Fruit fly (Drosophila melanogaster) whole organism, embryonic: ENCODE measurements around the gene CG12992.

Source experiments
- ATbp ChIP-seq: fragments of 200-800 bp; sonication (Bioruptor generic); optimal IDR thresholded peaks from 2 replicates; lab custom pipeline; 2017; ENCODE audit warnings: missing biosample characterization, mild to moderate bottlenecking, missing genetic modification characterization, missing genetic modification reagents
- Asciz ChIP-seq: fragments of 200-800 bp; sonication (Bioruptor generic); optimal IDR thresholded peaks from 2 replicates; lab custom pipeline; 2017; ENCODE audit warnings: missing biosample characterization, mild to moderate bottlenecking, missing genetic modification characterization, missing genetic modification reagents
- CG10366 ChIP-seq: fragments of 200-800 bp; sonication (Bioruptor generic); IDR thresholded peaks from 2 replicates; pipeline ENCODE4 v1.3.6; 2022; ENCODE audit warnings: missing biosample characterization, missing genetic modification characterization
- CG11247 ChIP-seq: fragments of 200-800 bp; sonication (Bioruptor generic); IDR thresholded peaks from 2 replicates; pipeline ENCODE4 v1.3.6; 2022; ENCODE audit warnings: missing biosample characterization, missing genetic modification characterization
- CG12219 ChIP-seq: fragments of 200-800 bp; sonication (Bioruptor generic); optimal IDR thresholded peaks from 3 replicates; lab custom pipeline; 2018; ENCODE audit warnings: missing biosample characterization, mild to moderate bottlenecking, missing genetic modification characterization
- CG12942 ChIP-seq: fragments of 200-800 bp; sonication (Bioruptor generic); optimal IDR thresholded peaks from 3 replicates; lab custom pipeline; 2016; ENCODE audit warnings: missing biosample characterization, missing genetic modification characterization
- CG14710 ChIP-seq: fragments of 200-800 bp; sonication (Bioruptor generic); optimal IDR thresholded peaks from 3 replicates; lab custom pipeline; 2019; ENCODE audit warnings: missing biosample characterization, mild to moderate bottlenecking, missing genetic modification characterization, moderate library complexity
- CG16813 ChIP-seq: fragments of 200-800 bp; sonication (Bioruptor generic); IDR thresholded peaks from 3 replicates; pipeline ENCODE4 v1.3.6; 2022; ENCODE audit warnings: missing biosample characterization, missing genetic modification characterization; ENCODE audit not compliant: partially characterized antibody
- CG18011 ChIP-seq: fragments of 200-800 bp; sonication (Bioruptor generic); optimal IDR thresholded peaks from 2 replicates; lab custom pipeline; 2017; ENCODE audit warnings: missing biosample characterization, missing genetic modification characterization, mild to moderate bottlenecking, moderate library complexity, missing genotype
- CG1832 ChIP-seq: fragments of 200-800 bp; sonication (Bioruptor generic); optimal IDR thresholded peaks from 2 replicates; lab custom pipeline; 2017; ENCODE audit warnings: missing biosample characterization, mild to moderate bottlenecking, missing genetic modification characterization, inconsistent platforms
- CG2116 ChIP-seq: fragments of 200-800 bp; sonication (Bioruptor generic); optimal IDR thresholded peaks from 3 replicates; lab custom pipeline; 2018; ENCODE audit warnings: missing biosample characterization, mild to moderate bottlenecking, missing genetic modification characterization
- CG2120 ChIP-seq: fragments of 200-800 bp; sonication (Bioruptor generic); optimal IDR thresholded peaks from 3 replicates; lab custom pipeline; 2016; ENCODE audit warnings: missing biosample characterization, missing genetic modification characterization
- CG34376 ChIP-seq: fragments of 200-800 bp; sonication (Bioruptor generic); optimal IDR thresholded peaks from 2 replicates; lab custom pipeline; 2018; ENCODE audit warnings: missing biosample characterization, mild to moderate bottlenecking, missing genetic modification characterization
- CG3838 ChIP-seq: fragments of 200-800 bp; sonication (Bioruptor generic); optimal IDR thresholded peaks from 3 replicates; lab custom pipeline; 2016; ENCODE audit warnings: missing biosample characterization, missing genetic modification characterization
- CG4424 ChIP-seq: fragments of 200-800 bp; sonication (Bioruptor generic); optimal IDR thresholded peaks from 3 replicates; lab custom pipeline; 2016; ENCODE audit warnings: missing biosample characterization, missing genetic modification characterization
- CG6765 ChIP-seq: fragments of 200-800 bp; sonication (Bioruptor generic); optimal IDR thresholded peaks from 3 replicates; lab custom pipeline; 2017; ENCODE audit warnings: missing biosample characterization, mild to moderate bottlenecking, missing genetic modification characterization
- CG6791 ChIP-seq: fragments of 200-800 bp; sonication (Bioruptor generic); IDR thresholded peaks from 3 replicates; pipeline ENCODE4 v1.3.6; 2022; ENCODE audit warnings: missing biosample characterization, missing genetic modification characterization; ENCODE audit not compliant: partially characterized antibody
- CG6813 ChIP-seq: fragments of 200-800 bp; sonication (Bioruptor generic); optimal IDR thresholded peaks from 2 replicates; lab custom pipeline; 2017; ENCODE audit warnings: missing biosample characterization, missing genetic modification characterization, mild to moderate bottlenecking, moderate library complexity, missing genetic modification reagents
- CG7556 ChIP-seq: fragments of 200-800 bp; sonication (Bioruptor generic); optimal IDR thresholded peaks from 2 replicates; lab custom pipeline; 2017; ENCODE audit warnings: missing biosample characterization, mild to moderate bottlenecking, missing genetic modification characterization
- CG7786 ChIP-seq: fragments of 200-800 bp; sonication (Bioruptor generic); optimal IDR thresholded peaks from 2 replicates; lab custom pipeline; 2016; ENCODE audit warnings: missing biosample characterization, missing genetic modification characterization
- CG9215 ChIP-seq: fragments of 200-800 bp; sonication (Bioruptor generic); IDR thresholded peaks from 2 replicates; pipeline ENCODE4 v1.3.6; 2022; ENCODE audit warnings: missing biosample characterization, missing genetic modification characterization
- CG9876 ChIP-seq: fragments of 200-800 bp; sonication (Bioruptor generic); optimal IDR thresholded peaks from 2 replicates; lab custom pipeline; 2016; ENCODE audit warnings: missing biosample characterization, missing genetic modification characterization
- D ChIP-seq, 2 experiments: fragments of 200-800 bp in 1 of 2; fragments of >200 bp in 1 of 2; sonication (Bioruptor generic) in 1 of 2; optimal IDR thresholded peaks; 2 replicates in 1 of 2; 3 replicates in 1 of 2; lab custom pipeline; 2017; ENCODE audit warnings: mild to moderate bottlenecking in 1 of 2, missing biosample characterization in 1 of 2, missing genetic modification characterization in 1 of 2, missing genetic modification reagents in 1 of 2
- Nf-YC ChIP-seq: fragments of 200-800 bp; optimal IDR thresholded peaks from 3 replicates; lab custom pipeline; 2019; ENCODE audit warnings: missing biosample characterization, mild to moderate bottlenecking, missing genetic modification characterization, moderate library complexity
- Optix ChIP-seq: fragments of 200-800 bp; sonication (Bioruptor generic); IDR thresholded peaks from 3 replicates; pipeline ENCODE4 v1.3.6; 2022; ENCODE audit warnings: missing biosample characterization, missing genetic modification characterization
- bcd ChIP-seq: fragments of 200-800 bp; sonication (Bioruptor generic); optimal IDR thresholded peaks from 2 replicates; lab custom pipeline; 2017; ENCODE audit warnings: missing biosample characterization, mild to moderate bottlenecking, missing genetic modification characterization
- cg ChIP-seq: fragments of 200-800 bp; sonication (Bioruptor generic); optimal IDR thresholded peaks from 3 replicates; lab custom pipeline; 2019; ENCODE audit warnings: missing biosample characterization, mild to moderate bottlenecking, missing genetic modification characterization, moderate library complexity
- crc ChIP-seq: fragments of 200-800 bp; sonication (Bioruptor generic); optimal IDR thresholded peaks from 2 replicates; lab custom pipeline; 2016; ENCODE audit warnings: missing biosample characterization, missing genetic modification characterization
- emc ChIP-seq: fragments of 200-800 bp; sonication (Bioruptor generic); optimal IDR thresholded peaks from 2 replicates; lab custom pipeline; 2016; ENCODE audit warnings: missing biosample characterization, missing genetic modification characterization
- en ChIP-seq: fragments of 200-800 bp; sonication (Bioruptor generic); optimal IDR thresholded peaks from 2 replicates; lab custom pipeline; 2016; ENCODE audit warnings: missing biosample characterization, missing genetic modification characterization
- eve ChIP-seq, 2 experiments: fragments of >200 bp; optimal IDR thresholded peaks; 2 replicates each; lab custom pipeline; 2017; ENCODE audit warnings: missing biosample characterization in 2 of 2, missing genetic modification characterization in 2 of 2
- fd102C ChIP-seq: fragments of 200-800 bp; sonication (Bioruptor generic); optimal IDR thresholded peaks from 2 replicates; lab custom pipeline; 2018; ENCODE audit warnings: missing biosample characterization, mild to moderate bottlenecking, missing genetic modification characterization, moderate library complexity
- fd3F ChIP-seq: fragments of 200-800 bp; sonication (Bioruptor generic); optimal IDR thresholded peaks from 2 replicates; lab custom pipeline; 2018; ENCODE audit warnings: missing biosample characterization, mild to moderate bottlenecking, missing genetic modification characterization, moderate library complexity
- fd96Cb ChIP-seq: fragments of 200-800 bp; sonication (Bioruptor generic); optimal IDR thresholded peaks from 2 replicates; lab custom pipeline; 2018; ENCODE audit warnings: missing biosample characterization, mild to moderate bottlenecking, missing genetic modification characterization, moderate library complexity
- ftz-f1 ChIP-seq: fragments of 200-800 bp; sonication (Bioruptor generic); optimal IDR thresholded peaks from 2 replicates; lab custom pipeline; 2016; ENCODE audit warnings: missing biosample characterization, missing genetic modification characterization
- grn ChIP-seq: fragments of 200-800 bp; sonication (Bioruptor generic); optimal IDR thresholded peaks from 3 replicates; lab custom pipeline; 2017; ENCODE audit warnings: missing biosample characterization, missing genetic modification characterization
- klu ChIP-seq: fragments of 200-800 bp; sonication (Bioruptor generic); IDR thresholded peaks from 2 replicates; pipeline ENCODE4 v1.3.6; 2022; ENCODE audit warnings: missing biosample characterization, missing genetic modification characterization
- lbe ChIP-seq: fragments of 200-800 bp; sonication (Bioruptor generic); optimal IDR thresholded peaks from 2 replicates; lab custom pipeline; 2016; ENCODE audit warnings: missing biosample characterization, mild to moderate bottlenecking, missing genetic modification characterization
- nerfin-1 ChIP-seq: fragments of 200-800 bp; sonication (Bioruptor generic); optimal IDR thresholded peaks from 3 replicates; lab custom pipeline; 2019; ENCODE audit warnings: missing biosample characterization, mild to moderate bottlenecking, missing genetic modification characterization, moderate library complexity
- peb ChIP-seq: fragments of 200-800 bp; sonication (Bioruptor generic); IDR thresholded peaks from 2 replicates; pipeline ENCODE4 v1.3.6; 2022; ENCODE audit warnings: missing biosample characterization, missing genetic modification characterization
- pfk ChIP-seq: fragments of 200-800 bp; sonication (Bioruptor generic); optimal IDR thresholded peaks from 2 replicates; lab custom pipeline; 2018; ENCODE audit warnings: missing biosample characterization, mild to moderate bottlenecking, missing genetic modification characterization, moderate library complexity
- phol ChIP-seq: fragments of 200-800 bp; sonication (Bioruptor generic); optimal IDR thresholded peaks from 3 replicates; lab custom pipeline; 2018; ENCODE audit warnings: missing biosample characterization, mild to moderate bottlenecking, missing genetic modification characterization, moderate library complexity
- scrt ChIP-seq: fragments of 200-800 bp; sonication (Bioruptor generic); optimal IDR thresholded peaks from 2 replicates; lab custom pipeline; 2018; ENCODE audit warnings: missing biosample characterization, mild to moderate bottlenecking, missing genetic modification characterization, moderate library complexity
- slbo ChIP-seq: fragments of 200-800 bp; sonication (Bioruptor generic); IDR thresholded peaks from 2 replicates; pipeline ENCODE4 v1.3.6; 2022; ENCODE audit warnings: missing biosample characterization, missing genetic modification characterization
- slou ChIP-seq: fragments of 200-800 bp; sonication (Bioruptor generic); optimal IDR thresholded peaks from 3 replicates; lab custom pipeline; 2016; ENCODE audit warnings: missing biosample characterization, missing genetic modification characterization
- sob ChIP-seq: fragments of 200-800 bp; sonication (Bioruptor generic); IDR thresholded peaks from 2 replicates; pipeline ENCODE4 v1.3.6; 2022; ENCODE audit warnings: missing biosample characterization, missing genetic modification characterization
- tna ChIP-seq: fragments of 200-800 bp; sonication (Bioruptor generic); IDR thresholded peaks from 2 replicates; pipeline ENCODE4 v1.3.6; 2022; ENCODE audit warnings: missing biosample characterization, missing genetic modification characterization; ENCODE audit not compliant: partially characterized antibody
- twi ChIP-seq: fragments of 200-800 bp; optimal IDR thresholded peaks from 2 replicates; lab custom pipeline; 2019; ENCODE audit warnings: missing biosample characterization, mild to moderate bottlenecking, missing genetic modification characterization, moderate library complexity
- zf30C ChIP-seq: fragments of 200-800 bp; sonication (Bioruptor generic); optimal IDR thresholded peaks from 3 replicates; lab custom pipeline; 2018; ENCODE audit warnings: missing biosample characterization, mild to moderate bottlenecking, missing genetic modification characterization

Gene CG12992

dm6 chrX:17631996-17632612 is 43.4 kb downstream of the CG12992 start, which contains the start of the genes corolla and ND-24 (continued):
- TF ChIP-seq CG7786 (GFP tag; lab: Kevin White, UChicago), result peak; percentile 77
- peak; percentile 89 for TF ChIP-seq CG16813 (GFP tag; lab: Robert Waterston, UW)
- peak; percentile 95 for TF ChIP-seq slbo (GFP tag; lab: Robert Waterston, UW)
- peak; percentile 81 for TF ChIP-seq CG6791
- TF ChIP-seq eve (GFP tag; optimal IDR thresholded peaks at IDR 0.05; lab: Kevin White, UChicago), result no peak
- TF ChIP-seq fd3F, result peak; percentile 65
- peak; percentile 4 for TF ChIP-seq fd102C (GFP tag; lab: Kevin White, UChicago)
- peak; percentile 43 for TF ChIP-seq twi
- peak; percentile 74 for TF ChIP-seq fd96Cb (tag; lab: Kevin White, UChicago)
- TF ChIP-seq CG3838 (GFP tag; lab: Kevin White, UChicago), result peak; percentile 76
- TF ChIP-seq Optix, result peak; percentile 70; the same call in 2 of the 3 replicates
- TF ChIP-seq CG6765 (GFP tag; lab: Kevin White, UChicago), result peak; percentile 60
- peak; percentile 2 for TF ChIP-seq CG12219 (GFP tag; lab: Kevin White, UChicago)
- TF ChIP-seq CG9876 (GFP tag; lab: Kevin White, UChicago), result peak; percentile 68
- peak; percentile 35 for TF ChIP-seq ATbp (GFP tag; lab: Kevin White, UChicago)
- no peak for TF ChIP-seq CG1832 (GFP tag; lab: Kevin White, UChicago)
- peak; percentile 8 for TF ChIP-seq ftz-f1
- TF ChIP-seq cg (GFP tag; lab: Kevin White, UChicago), result no peak
- peak; percentile 37 for TF ChIP-seq crc (GFP tag; lab: Kevin White, UChicago)
- peak; percentile 30 for TF ChIP-seq emc (GFP tag; lab: Kevin White, UChicago)
- peak; percentile 83 for TF ChIP-seq phol (tag; lab: Kevin White, UChicago)
- no peak for TF ChIP-seq pfk (GFP tag; lab: Kevin White, UChicago)
- TF ChIP-seq slou (GFP tag; lab: Kevin White, UChicago), result peak; percentile 72
- peak; percentile 90 for TF ChIP-seq CG10366 (GFP tag; lab: Robert Waterston, UW)
- peak; percentile 84 for TF ChIP-seq peb
- TF ChIP-seq CG11247 (GFP tag; lab: Robert Waterston, UW), result peak; percentile 87
- TF ChIP-seq bcd, result peak; percentile 78
- TF ChIP-seq CG14710 (tag; lab: Kevin White, UChicago), result peak; percentile 92
- peak; percentile 63 for TF ChIP-seq lbe (GFP tag; lab: Kevin White, UChicago)
- TF ChIP-seq CG9215 (GFP tag; lab: Robert Waterston, UW), result peak; percentile 85
- peak; percentile 60; the same call in 1 of the 2 replicates for TF ChIP-seq tna (GFP tag; lab: Robert Waterston, UW)
- no peak for TF ChIP-seq Asciz (GFP tag; lab: Kevin White, UChicago)
- peak; percentile 48 for TF ChIP-seq nerfin-1 (tag; lab: Kevin White, UChicago)
- peak; percentile 89 for TF ChIP-seq CG2116
- TF ChIP-seq CG7556 (GFP tag; lab: Kevin White, UChicago), result peak; percentile 72
- TF ChIP-seq CG18011 (GFP tag; lab: Kevin White, UChicago), result peak; percentile 70
- peak; percentile 87 for TF ChIP-seq klu (GFP tag; lab: Robert Waterston, UW)
- peak; percentile 6 for TF ChIP-seq en
- peak; percentile 93 for TF ChIP-seq CG2120 (GFP tag; lab: Kevin White, UChicago)
- TF ChIP-seq CG6813, result no peak
- TF ChIP-seq CG34376, result peak; percentile 67
- TF ChIP-seq sob (GFP tag; lab: Robert Waterston, UW), result peak; percentile 93
- peak; percentile 85 for TF ChIP-seq CG12942 (GFP tag; lab: Kevin White, UChicago)
- no peak for TF ChIP-seq D (optimal IDR thresholded peaks at IDR 0.05; lab: Kevin White, UChicago)
- TF ChIP-seq D (GFP tag; optimal IDR thresholded peaks at IDR 0.05; lab: Kevin White, UChicago), result peak; percentile 63
- TF ChIP-seq grn (GFP tag; lab: Kevin White, UChicago), result no peak
- peak; percentile 54 for TF ChIP-seq scrt (GFP tag; lab: Kevin White, UChicago)
- TF ChIP-seq Nf-YC (tag; lab: Kevin White, UChicago), result peak; percentile 47
- no peak for TF ChIP-seq zf30C (GFP tag; lab: Kevin White, UChicago)
- TF ChIP-seq CG4424 (GFP tag; lab: Kevin White, UChicago), result peak; percentile 81
